Worm (Caenorhabditis elegans): ENCODE data around the gene cest-10.

cest-10 gene

DNA sequence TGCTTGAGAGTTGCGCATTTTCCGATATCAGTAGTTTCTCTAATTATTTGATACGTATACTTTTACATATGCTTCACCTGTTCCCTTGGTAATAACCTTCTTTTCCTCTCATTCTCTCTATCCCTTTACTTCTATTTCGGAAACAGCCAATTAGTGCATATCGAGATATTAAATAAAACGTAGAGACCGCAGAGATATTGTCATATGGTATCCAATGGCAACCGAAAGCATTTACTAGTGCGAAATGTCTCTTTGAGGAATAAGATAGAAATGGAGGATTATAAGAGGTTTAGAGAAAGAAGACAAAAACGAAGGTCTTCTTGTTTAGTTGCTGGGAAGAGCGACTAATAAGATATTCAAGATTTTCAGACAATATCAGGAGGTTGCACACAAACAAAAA lies 24.0 kb upstream of the cest-10 start, which contains the start of gene maph-9:
TSS of gene maph-9 (plus strand) at position 273 of the 400 bp plus-strand sequence.
- TF ChIP-seq K02D7.2 (tag; optimal IDR thresholded peaks at IDR 0.05) (no peak), lim-6 (tag; optimal IDR thresholded peaks at IDR 0.05) (no peak), pqm-1 (tag; optimal IDR thresholded peaks at IDR 0.05) (no peak), dmd-4 (tag; optimal IDR thresholded peaks at IDR 0.05; ENCODE audit: borderline replicate concordance) (no peak), elt-2 (tag; optimal IDR thresholded peaks at IDR 0.05) (no peak), ets-4 (tag; optimal IDR thresholded peaks at IDR 0.05) (no peak), ceh-2 (tag; optimal IDR thresholded peaks at IDR 0.05) (no peak), pag-3 (tag; optimal IDR thresholded peaks at IDR 0.05; ENCODE audit: borderline replicate concordance) (no peak), tbx-2 (tag; optimal IDR thresholded peaks at IDR 0.05) (no peak), nhr-232 (tag; optimal IDR thresholded peaks at IDR 0.05) (no peak), nfya-1 (tag; optimal IDR thresholded peaks at IDR 0.05) (peak; percentile 44), dve-1 (tag; optimal IDR thresholded peaks at IDR 0.05) (no peak), sox-4 (tag; optimal IDR thresholded peaks at IDR 0.05) (no peak), Y22D7AL.16 (tag; optimal IDR thresholded peaks at IDR 0.05) (no peak), ceh-22 (tag; optimal IDR thresholded peaks at IDR 0.05) (no peak), ceh-14 (tag; optimal IDR thresholded peaks at IDR 0.05) (peak; percentile 30), hlh-6 (tag; optimal IDR thresholded peaks at IDR 0.05) (no peak), ceh-31 (tag; optimal IDR thresholded peaks at IDR 0.05) (peak; percentile 28), ama-1 (optimal IDR thresholded peaks at IDR 0.05) (no peak)

DNA sequence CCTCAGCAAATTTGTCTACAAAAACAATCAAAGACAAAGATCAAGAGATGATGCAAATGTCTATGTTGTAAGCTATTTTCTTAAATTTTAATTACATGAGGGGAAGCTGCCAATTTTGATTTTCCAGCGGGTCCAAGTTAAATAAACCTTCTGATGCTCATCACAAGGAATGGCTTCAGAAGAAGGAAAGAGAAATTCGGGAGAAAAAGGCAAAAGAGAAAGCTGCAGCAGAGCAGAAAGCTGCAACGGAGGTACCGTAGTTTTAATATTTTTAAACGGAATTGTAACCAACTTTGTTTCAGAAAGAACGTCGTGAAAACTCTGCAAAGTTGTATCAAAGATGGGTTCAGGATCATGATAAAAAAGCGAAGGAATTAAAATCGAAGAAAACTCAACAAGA lies 22.2 kb upstream of the cest-10 start:
- TF ChIP-seq rnt-1 (tag; optimal IDR thresholded peaks at IDR 0.05) = no peak
- no peak for TF ChIP-seq lim-6 (tag; optimal IDR thresholded peaks at IDR 0.05)
- TF ChIP-seq che-1 (tag; optimal IDR thresholded peaks at IDR 0.05) = no peak
- TF ChIP-seq pqm-1 (tag; optimal IDR thresholded peaks at IDR 0.05) = no peak
- TF ChIP-seq dmd-4 (tag; optimal IDR thresholded peaks at IDR 0.05; ENCODE audit: borderline replicate concordance) = no peak
- no peak for TF ChIP-seq hlh-6 (tag; optimal IDR thresholded peaks at IDR 0.05)
- TF ChIP-seq ttx-3 (tag; optimal IDR thresholded peaks at IDR 0.05) = no peak
- TF ChIP-seq ama-1 (optimal IDR thresholded peaks at IDR 0.05) = no peak
- TF ChIP-seq elt-2 (tag; optimal IDR thresholded peaks at IDR 0.05) = no peak
- no peak for TF ChIP-seq ceh-48 (tag; optimal IDR thresholded peaks at IDR 0.05)

DNA sequence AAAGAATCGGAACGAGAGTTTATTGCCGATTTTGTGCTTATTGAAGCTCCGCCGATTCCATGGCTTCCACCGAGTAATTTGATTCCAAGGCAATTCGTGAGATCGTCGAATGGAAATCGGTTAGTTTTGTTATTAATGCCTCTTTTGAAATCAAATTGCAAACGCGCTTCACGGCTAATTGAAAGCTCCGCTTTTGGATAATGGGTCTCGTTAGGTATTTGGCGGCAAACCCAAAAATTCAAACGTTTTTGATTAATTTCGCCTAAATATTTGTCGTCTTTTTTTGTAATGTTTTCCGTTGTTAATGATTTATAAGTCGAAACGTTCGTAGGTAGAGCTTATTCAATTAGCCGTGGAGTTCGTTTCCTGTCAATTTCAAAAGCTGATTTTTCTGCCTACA lies 20.8 kb upstream of the cest-10 start:
- TF ChIP-seq ceh-30 (tag; optimal IDR thresholded peaks at IDR 0.05) (no peak), pros-1 (tag; optimal IDR thresholded peaks at IDR 0.05) (no peak), ets-4 (tag; optimal IDR thresholded peaks at IDR 0.05) (no peak), sox-4 (tag; optimal IDR thresholded peaks at IDR 0.05) (no peak), C08G9.2 (tag; optimal IDR thresholded peaks at IDR 0.05) (no peak), ceh-14 (tag; optimal IDR thresholded peaks at IDR 0.05) (no peak), T23F11.4 (GFP tag; optimal IDR thresholded peaks at IDR 0.05) (no peak), ceh-19 (GFP tag; optimal IDR thresholded peaks at IDR 0.05) (no peak)

DNA sequence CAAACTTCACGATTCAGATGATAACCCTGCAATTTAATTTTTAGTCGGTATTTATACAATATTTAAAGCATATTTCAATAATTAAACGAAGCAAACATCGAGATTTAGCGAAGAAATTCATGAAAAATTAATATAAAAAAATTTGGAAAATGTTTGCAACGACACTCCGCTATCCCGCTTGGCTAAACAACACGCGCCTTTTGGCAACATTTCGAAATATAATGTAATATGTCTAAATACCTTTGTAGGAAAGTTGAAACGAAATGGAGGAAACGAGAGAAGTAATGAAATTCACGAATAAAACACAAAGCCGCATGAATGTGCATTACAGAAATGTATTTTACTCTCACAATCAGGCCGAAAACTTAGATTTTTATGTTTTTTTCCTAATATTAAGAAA lies 14.6 kb upstream of the cest-10 start, which contains the start of gene rpc-1:
TSS of gene rpc-1 (minus strand) at position 26 of the 400 bp plus-strand sequence.
- TF ChIP-seq elt-2 (tag; optimal IDR thresholded peaks at IDR 0.05) (no peak), ceh-9 (tag; optimal IDR thresholded peaks at IDR 0.05) (no peak)

DNA sequence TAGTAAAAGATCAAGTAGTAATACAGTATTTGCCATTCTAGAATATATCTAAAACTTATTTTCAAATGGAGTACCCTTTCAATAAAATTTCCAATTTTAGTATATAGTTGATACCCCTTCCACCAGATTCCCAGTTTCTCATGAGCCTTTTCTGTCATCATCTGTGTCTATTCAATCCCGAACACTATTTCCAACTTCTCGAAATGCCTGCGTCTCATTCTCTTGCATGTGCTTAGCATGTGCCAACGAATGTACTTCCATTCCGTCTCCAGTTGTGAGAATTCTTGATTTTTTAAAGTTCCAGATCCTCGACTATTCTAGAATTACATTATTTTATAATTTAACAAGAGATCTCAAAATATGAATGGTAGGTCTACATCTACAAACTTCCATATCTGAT lies 13.8 kb upstream of the cest-10 start, which contains the start of gene C42D4.18:
TSS of gene C42D4.18 (plus strand) at position 231 of the 400 bp plus-strand sequence.
- TF ChIP-seq gmeb-2 (tag; optimal IDR thresholded peaks at IDR 0.05) = no peak
- peak; percentile 4 for TF ChIP-seq hlh-30 (tag; optimal IDR thresholded peaks at IDR 0.05; ENCODE audit: insufficient read depth)

DNA sequence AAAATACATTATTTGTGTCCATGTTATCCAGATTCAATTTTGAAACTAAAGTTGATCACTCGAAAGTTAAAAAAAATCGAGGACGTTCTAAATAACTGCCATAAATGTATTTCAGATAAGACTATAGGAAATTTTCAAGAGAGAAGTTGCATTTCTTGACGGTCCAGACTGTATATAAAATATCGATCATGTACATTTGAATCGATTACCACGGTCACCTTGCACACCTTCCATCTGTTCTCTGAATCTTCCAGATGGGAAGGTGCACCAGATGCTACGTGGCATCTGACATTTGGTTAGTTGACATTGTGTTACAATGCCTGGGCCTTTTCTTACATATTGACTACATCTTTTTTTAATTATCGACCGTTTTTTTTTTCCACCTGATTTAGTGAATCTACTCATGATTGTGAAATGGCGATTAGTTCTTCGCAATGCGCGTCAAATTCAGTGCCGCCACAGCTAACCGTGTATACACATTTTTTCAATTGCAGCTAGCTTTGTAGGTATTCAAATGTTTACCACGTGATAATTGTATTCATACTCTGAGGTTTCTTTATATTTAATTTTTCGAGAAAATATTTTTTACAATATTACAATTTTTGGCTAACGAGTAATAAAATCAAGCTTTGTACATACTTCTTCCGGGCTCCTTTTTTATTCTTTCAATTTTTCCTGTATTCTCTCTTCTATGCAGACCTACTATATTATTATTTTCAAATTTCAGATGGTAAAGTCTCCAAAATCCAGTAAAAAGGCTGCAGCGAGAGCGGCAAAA lies 12.2 kb upstream of the cest-10 start, which contains the start of gene skr-16:
TSS of gene skr-16 (plus strand) at position 728 of the 778 bp plus-strand sequence.
- TF ChIP-seq hlh-30 (tag; optimal IDR thresholded peaks at IDR 0.05; ENCODE audit: insufficient read depth) (peak; percentile 45), C38D4.7 (GFP tag; optimal IDR thresholded peaks at IDR 0.05) (no peak), ama-1 (optimal IDR thresholded peaks at IDR 0.05) (no peak)

Measured in whole organism, late embryonic.